Fruit fly (Drosophila melanogaster) whole organism, wandering third instar larva: Measurements from ENCODE around the gene Tim17a2.
A peak's percentile ranks its signal among the peaks of the same experiment; 100 is the strongest.

Experiments
- CG32264 ChIP-seq: fragments of 200-800 bp; sonication (Bioruptor generic); optimal IDR thresholded peaks from 2 replicates; lab custom pipeline; 2016; ENCODE audit warnings: missing biosample characterization, missing genetic modification characterization
- CG9705 ChIP-seq: fragments of 200-800 bp; sonication (Bioruptor generic); optimal IDR thresholded peaks from 2 replicates; lab custom pipeline; 2018; ENCODE audit warnings: missing biosample characterization, mild to moderate bottlenecking, missing genetic modification characterization
- Dfd ChIP-seq: fragments of >200 bp; optimal IDR thresholded peaks from 2 replicates; lab custom pipeline; 2017; ENCODE audit warnings: missing biosample characterization, missing genetic modification characterization
- Dif ChIP-seq: fragments of 200-275, 200-300 bp; sonication (Bioruptor generic); optimal IDR thresholded peaks from 2 replicates; lab custom pipeline; 2018; ENCODE audit warnings: missing biosample characterization, missing genetic modification characterization; ENCODE audit not compliant: partially characterized antibody
- GATAd ChIP-seq: sonication (Bioruptor generic); optimal IDR thresholded peaks from 2 replicates; lab custom pipeline; 2016; ENCODE audit warnings: missing biosample characterization, missing genetic modification characterization
- HLH106 ChIP-seq: fragments of 200-800 bp; optimal IDR thresholded peaks from 3 replicates; lab custom pipeline; 2019; ENCODE audit warnings: missing biosample characterization, mild to moderate bottlenecking, missing genetic modification characterization, moderate library complexity
- Hnf4 ChIP-seq: fragments of 200-800 bp; sonication (Bioruptor generic); optimal IDR thresholded peaks from 2 replicates; lab custom pipeline; 2016; ENCODE audit warnings: missing biosample characterization, mild to moderate bottlenecking, missing genetic modification characterization
- Hr78 ChIP-seq: fragments of >200 bp; optimal IDR thresholded peaks from 2 replicates; lab custom pipeline; 2017; ENCODE audit warnings: missing biosample characterization, missing genetic modification characterization
- Jra ChIP-seq: sonication (Bioruptor generic); optimal IDR thresholded peaks from 2 replicates; lab custom pipeline; 2016; ENCODE audit warnings: missing biosample characterization, missing genetic modification characterization
- Mio ChIP-seq: sonication (Bioruptor generic); optimal IDR thresholded peaks from 2 replicates; lab custom pipeline; 2016; ENCODE audit warnings: missing biosample characterization, missing genetic modification characterization
- Myc ChIP-seq: fragments of >200 bp; optimal IDR thresholded peaks from 2 replicates; lab custom pipeline; 2017
- N ChIP-seq: fragments of >200 bp; optimal IDR thresholded peaks from 2 replicates; lab custom pipeline; 2018; ENCODE audit warnings: missing biosample characterization, missing external identifiers, missing genetic modification characterization
- OdsH ChIP-seq: fragments of 200-800 bp; sonication (Bioruptor generic); optimal IDR thresholded peaks from 2 replicates; lab custom pipeline; 2016; ENCODE audit warnings: missing biosample characterization, mild to moderate bottlenecking, missing genetic modification characterization
- Rel ChIP-seq, 2 experiments: fragments of 200-800 bp; sonication (Bioruptor generic) in 1 of 2; optimal IDR thresholded peaks; 2 replicates in 1 of 2; 3 replicates in 1 of 2; lab custom pipeline; 2016 to 2019; ENCODE audit warnings: mild to moderate bottlenecking in 2 of 2, missing biosample characterization in 2 of 2, missing genetic modification characterization in 2 of 2, moderate library complexity in 1 of 2
- Sp1 ChIP-seq: fragments of 200-800 bp; sonication (Bioruptor generic); optimal IDR thresholded peaks from 3 replicates; lab custom pipeline; 2019; ENCODE audit warnings: missing biosample characterization, mild to moderate bottlenecking, missing genetic modification characterization, moderate library complexity
- br ChIP-seq: fragments of 200-800 bp; sonication (Bioruptor generic); optimal IDR thresholded peaks from 2 replicates; lab custom pipeline; 2016; ENCODE audit warnings: missing biosample characterization, missing genetic modification characterization
- brk ChIP-seq: fragments of 200-800 bp; sonication (Bioruptor generic); optimal IDR thresholded peaks from 2 replicates; lab custom pipeline; 2016; ENCODE audit warnings: missing biosample characterization, mild to moderate bottlenecking, missing genetic modification characterization
- dl ChIP-seq, 2 experiments: fragments of 175-275, 200-275 bp in 1 of 2; fragments of 200-275 bp in 1 of 2; sonication (Bioruptor generic); optimal IDR thresholded peaks; lab custom pipeline; 2018; ENCODE audit warnings: mild to moderate bottlenecking in 2 of 2, missing biosample characterization in 2 of 2, missing genetic modification characterization in 2 of 2, moderate library complexity in 2 of 2; ENCODE audit not compliant: partially characterized antibody in 2 of 2, insufficient read depth in 1 of 2
- dmrt93B ChIP-seq: fragments of 200-800 bp; sonication (Bioruptor generic); optimal IDR thresholded peaks from 2 replicates; lab custom pipeline; 2018; ENCODE audit warnings: missing biosample characterization, mild to moderate bottlenecking, missing genetic modification characterization
- ey ChIP-seq: fragments of 200-800 bp; sonication (Bioruptor generic); optimal IDR thresholded peaks from 2 replicates; lab custom pipeline; 2016; ENCODE audit warnings: missing biosample characterization, missing genetic modification characterization
- foxo ChIP-seq, 2 experiments: fragments of 200-800 bp; sonication (Bioruptor generic); optimal IDR thresholded peaks; 2 replicates in 1 of 2; 3 replicates in 1 of 2; lab custom pipeline; 2016 to 2017; ENCODE audit warnings: missing biosample characterization in 2 of 2, missing genetic modification characterization in 2 of 2
- fru ChIP-seq: fragments of 200-800 bp; sonication (Bioruptor generic); optimal IDR thresholded peaks from 3 replicates; lab custom pipeline; 2016; ENCODE audit warnings: missing biosample characterization, mild to moderate bottlenecking, missing genetic modification characterization
- h ChIP-seq: fragments of 200-800 bp; sonication (Bioruptor generic); optimal IDR thresholded peaks from 3 replicates; lab custom pipeline; 2016; ENCODE audit warnings: missing biosample characterization, mild to moderate bottlenecking, missing genetic modification characterization
- jim ChIP-seq: fragments of 175-275, 200-325 bp; sonication (Bioruptor generic); optimal IDR thresholded peaks from 2 replicates; lab custom pipeline; 2016; ENCODE audit warnings: missing biosample characterization, mild to moderate bottlenecking, missing genetic modification characterization
- lola ChIP-seq: fragments of >200 bp; optimal IDR thresholded peaks from 2 replicates; lab custom pipeline; 2017; ENCODE audit warnings: missing biosample characterization, missing genetic modification characterization
- pan ChIP-seq: fragments of >200 bp; optimal IDR thresholded peaks from 2 replicates; lab custom pipeline; 2017
- psq ChIP-seq: fragments of 200-800 bp; sonication (Bioruptor generic); optimal IDR thresholded peaks from 3 replicates; lab custom pipeline; 2017; ENCODE audit warnings: missing biosample characterization, mild to moderate bottlenecking, missing genetic modification characterization, moderate library complexity
- sv ChIP-seq: fragments of 200-800 bp; sonication (Bioruptor generic); optimal IDR thresholded peaks from 3 replicates; lab custom pipeline; 2016; ENCODE audit warnings: missing biosample characterization, missing genetic modification characterization
- woc ChIP-seq: sonication (Bioruptor generic); optimal IDR thresholded peaks from 2 replicates; lab custom pipeline; 2016; ENCODE audit warnings: missing biosample characterization, mild to moderate bottlenecking, missing genetic modification characterization

Tim17a2 gene

dm6 chr3R:5264251-5265098 lies 2.0 kb upstream of the Tim17a2 start (continued):
- TF ChIP-seq Mio (GFP tag; lab: Kevin White, UChicago) = no peak
- TF ChIP-seq lola (GFP tag; lab: Kevin White, UChicago) = no peak
- TF ChIP-seq OdsH (GFP tag; lab: Kevin White, UChicago) = peak; percentile 15

dm6 chr3R:5263311-5264250 lies 1.1 kb upstream of the Tim17a2 start:
- TF ChIP-seq Hnf4 = no peak
- peak; percentile 17 for TF ChIP-seq N (GFP tag; lab: Kevin White, UChicago)
- TF ChIP-seq lola (GFP tag; lab: Kevin White, UChicago) = no peak
- no peak for TF ChIP-seq CG32264
- TF ChIP-seq HLH106 = peak; percentile 54
- TF ChIP-seq dl (GFP tag; optimal IDR thresholded peaks at IDR 0.05; lab: Kevin White, UChicago; ENCODE audit: insufficient read depth in 1 of 2, partially characterized antibody in 2 of 2) = peak in 1 of 2 experiments; percentile 27
- no peak for TF ChIP-seq Hr78 (GFP tag; lab: Kevin White, UChicago)
- TF ChIP-seq h (GFP tag; lab: Kevin White, UChicago) = peak; percentile 36
- peak in 1 of 2 experiments; percentile 46 for TF ChIP-seq foxo (GFP tag; optimal IDR thresholded peaks at IDR 0.05; lab: Kevin White, UChicago)
- TF ChIP-seq sv (GFP tag; lab: Kevin White, UChicago) = peak; percentile 37
- no peak for TF ChIP-seq Rel (GFP tag; optimal IDR thresholded peaks at IDR 0.05; lab: Kevin White, UChicago)
- TF ChIP-seq Rel (tag; optimal IDR thresholded peaks at IDR 0.05; lab: Kevin White, UChicago) = peak; percentile 9
- TF ChIP-seq brk (GFP tag; lab: Kevin White, UChicago) = peak; percentile 16
- TF ChIP-seq dmrt93B = peak; percentile 22
- peak; percentile 59 for TF ChIP-seq Sp1 (GFP tag; lab: Kevin White, UChicago)
- no peak for TF ChIP-seq GATAd (GFP tag; lab: Kevin White, UChicago)
- peak; percentile 53 for TF ChIP-seq Dif (GFP tag; lab: Kevin White, UChicago)
- TF ChIP-seq psq (GFP tag; lab: Kevin White, UChicago) = peak; percentile 4
- TF ChIP-seq CG9705 (GFP tag; lab: Kevin White, UChicago) = no peak

- no peak for TF ChIP-seq Dif (GFP tag; lab: Kevin White, UChicago)
- TF ChIP-seq Jra (GFP tag; lab: Kevin White, UChicago) = peak; percentile 45
- TF ChIP-seq OdsH (GFP tag; lab: Kevin White, UChicago) = peak; percentile 26
- TF ChIP-seq ey (GFP tag; lab: Kevin White, UChicago) = peak; percentile 16
- TF ChIP-seq foxo (GFP tag; optimal IDR thresholded peaks at IDR 0.05; lab: Kevin White, UChicago) = peak in 1 of 2 experiments; percentile 37
- no peak for TF ChIP-seq Hr78 (GFP tag; lab: Kevin White, UChicago)
- peak; percentile 14 for TF ChIP-seq HLH106
- TF ChIP-seq Myc (lab: Kevin White, UChicago) = no peak
- peak; percentile 2 for TF ChIP-seq CG32264
- TF ChIP-seq dmrt93B = no peak
- peak; percentile 53 for TF ChIP-seq h (GFP tag; lab: Kevin White, UChicago)
- TF ChIP-seq br = peak; percentile 38
- peak; percentile 15 for TF ChIP-seq psq (GFP tag; lab: Kevin White, UChicago)
- TF ChIP-seq Dfd (GFP tag; lab: Kevin White, UChicago) = no peak
- TF ChIP-seq fru (GFP tag; lab: Kevin White, UChicago) = peak; percentile 48
- TF ChIP-seq pan (lab: Kevin White, UChicago) = no peak
Measured at dm6 chr3R:5261996-5262535, 426 bp downstream of the Tim17a2 start.

DNA sequence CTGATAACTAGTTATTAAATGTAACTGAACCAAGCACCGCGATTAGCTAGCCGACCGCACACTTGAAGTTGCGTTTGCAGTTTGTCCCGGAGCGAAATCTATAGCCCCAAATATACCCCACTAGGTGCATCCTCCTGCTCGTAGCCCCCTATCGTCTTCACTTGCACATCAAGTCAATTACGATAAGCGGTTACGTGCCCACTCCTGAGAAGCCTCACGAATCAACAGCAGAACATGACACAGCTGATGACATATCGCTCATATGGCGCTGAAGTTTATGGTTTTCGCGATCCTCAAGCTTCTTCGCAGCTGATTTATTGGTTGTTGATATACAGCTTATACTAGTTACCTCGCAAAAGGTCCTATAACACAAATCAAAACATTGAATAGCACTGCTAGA lies 1.2 kb downstream of the Tim17a2 start:
- TF ChIP-seq jim (GFP tag; lab: Kevin White, UChicago) = no peak
- no peak for TF ChIP-seq Rel (GFP tag; optimal IDR thresholded peaks at IDR 0.05; lab: Kevin White, UChicago)
- no peak for TF ChIP-seq Rel (tag; optimal IDR thresholded peaks at IDR 0.05; lab: Kevin White, UChicago)
- TF ChIP-seq br = no peak
- TF ChIP-seq woc (GFP tag; lab: Kevin White, UChicago) = no peak
- TF ChIP-seq foxo (GFP tag; optimal IDR thresholded peaks at IDR 0.05; lab: Kevin White, UChicago) = no peak
- TF ChIP-seq Myc (lab: Kevin White, UChicago) = no peak
- TF ChIP-seq GATAd (GFP tag; lab: Kevin White, UChicago) = no peak
